Worm (Caenorhabditis elegans) whole organism, mixed stage, embryonic: ENCODE results near the gene srpa-72.

ENCODE experiments used
- bed-3 ChIP-seq: fragments of 200-800 bp; sonication (Bioruptor generic); optimal IDR thresholded peaks from 3 replicates; lab custom pipeline; 2018; ENCODE audit warnings: mild to moderate bottlenecking, missing genetic modification characterization, moderate library complexity, missing compliant biosample characterization
- blmp-1 ChIP-seq: fragments of 150-350 bp; optimal IDR thresholded peaks from 2 replicates; lab custom pipeline; 2014; ENCODE audit warnings: missing biosample characterization, missing genetic modification characterization
- ceh-43 ChIP-seq: fragments of 200-800 bp; sonication (Bioruptor generic); optimal IDR thresholded peaks from 2 replicates; lab custom pipeline; 2018; ENCODE audit warnings: mild to moderate bottlenecking, missing genetic modification characterization, moderate library complexity, missing compliant biosample characterization
- ceh-83 ChIP-seq: fragments of 200-800 bp; sonication (Bioruptor generic); optimal IDR thresholded peaks from 2 replicates; lab custom pipeline; 2018; ENCODE audit warnings: mild to moderate bottlenecking, missing genetic modification characterization, missing compliant biosample characterization
- ces-1 ChIP-seq: fragments of 150-350 bp; optimal IDR thresholded peaks from 2 replicates; lab custom pipeline; 2014; ENCODE audit warnings: missing biosample characterization, missing genetic modification reagents, missing genetic modification characterization
- cnd-1 ChIP-seq: fragments of 200-800 bp; sonication (Bioruptor generic); optimal IDR thresholded peaks from 2 replicates; lab custom pipeline; 2018; ENCODE audit warnings: mild to moderate bottlenecking, missing genetic modification characterization, missing compliant biosample characterization
- drap-1 ChIP-seq: fragments of 200-800 bp; sonication (Bioruptor generic); optimal IDR thresholded peaks from 3 replicates; lab custom pipeline; 2018; ENCODE audit warnings: mild to moderate bottlenecking, missing genetic modification characterization, missing compliant biosample characterization
- elt-1 ChIP-seq: sonication (generic microtip); optimal IDR thresholded peaks from 2 replicates; lab custom pipeline; 2017; ENCODE audit warnings: missing genetic modification characterization, mild to moderate bottlenecking, missing compliant biosample characterization, antibody characterized with exemption, moderate library complexity, borderline replicate concordance; ENCODE audit not compliant: insufficient read depth
- elt-3 ChIP-seq: fragments of 150-350 bp; optimal IDR thresholded peaks from 2 replicates; lab custom pipeline; 2014; ENCODE audit warnings: missing biosample characterization, missing genetic modification characterization
- flh-1 ChIP-seq: fragments of 200-800 bp; sonication (Bioruptor generic); optimal IDR thresholded peaks from 2 replicates; lab custom pipeline; 2018; ENCODE audit warnings: mild to moderate bottlenecking, missing genetic modification characterization, moderate library complexity, missing compliant biosample characterization
- ham-2 ChIP-seq: fragments of 200-800 bp; sonication (Bioruptor generic); optimal IDR thresholded peaks from 2 replicates; lab custom pipeline; 2018; ENCODE audit warnings: mild to moderate bottlenecking, missing genetic modification characterization, missing compliant biosample characterization
- hlh-1 ChIP-seq: fragments of 150-350 bp; optimal IDR thresholded peaks from 2 replicates; lab custom pipeline; 2014; ENCODE audit warnings: missing biosample characterization, missing genetic modification reagents, missing genetic modification characterization
- lin-13 ChIP-seq: fragments of 150-350 bp; optimal IDR thresholded peaks from 2 replicates; lab custom pipeline; 2014; ENCODE audit warnings: missing biosample characterization, missing genetic modification characterization
- lin-32 ChIP-seq: fragments of 200-800 bp; sonication (Bioruptor generic); optimal IDR thresholded peaks from 2 replicates; lab custom pipeline; 2018; ENCODE audit warnings: mild to moderate bottlenecking, missing genetic modification characterization, missing compliant biosample characterization
- lsy-2 ChIP-seq: fragments of 150-350 bp; optimal IDR thresholded peaks from 2 replicates; lab custom pipeline; 2014; ENCODE audit warnings: missing biosample characterization, missing genetic modification characterization
- mab-5 ChIP-seq: fragments of 150-350 bp; optimal IDR thresholded peaks from 2 replicates; lab custom pipeline; 2014; ENCODE audit warnings: missing biosample characterization, missing genetic modification characterization
- mep-1 ChIP-seq: fragments of 150-350 bp; optimal IDR thresholded peaks from 2 replicates; lab custom pipeline; 2017; ENCODE audit warnings: missing biosample characterization, missing genetic modification reagents, missing genetic modification characterization, inconsistent platforms
- mls-2 ChIP-seq: sonication (generic microtip); optimal IDR thresholded peaks from 2 replicates; lab custom pipeline; 2016; ENCODE audit warnings: mild to moderate bottlenecking, missing genetic modification characterization, moderate library complexity, missing compliant biosample characterization
- nhr-2 ChIP-seq: fragments of 150-350 bp; optimal IDR thresholded peaks from 2 replicates; lab custom pipeline; 2014; ENCODE audit warnings: missing biosample characterization, missing genetic modification characterization
- nhr-237 ChIP-seq: fragments of 150-350 bp; optimal IDR thresholded peaks from 2 replicates; lab custom pipeline; 2014; ENCODE audit warnings: missing biosample characterization, missing genetic modification characterization
- nhr-76 ChIP-seq: sonication (generic microtip); optimal IDR thresholded peaks from 2 replicates; lab custom pipeline; 2017; ENCODE audit warnings: missing biosample characterization, missing genetic modification characterization
- pha-4 ChIP-seq: fragments of 150-350 bp; optimal IDR thresholded peaks from 2 replicates; lab custom pipeline; 2018; ENCODE audit warnings: missing biosample characterization, missing genetic modification reagents, missing genetic modification characterization
- sem-2 ChIP-seq: fragments of 200-800 bp; sonication (Bioruptor generic); optimal IDR thresholded peaks from 2 replicates; lab custom pipeline; 2018; ENCODE audit warnings: mild to moderate bottlenecking, missing genetic modification characterization, missing compliant biosample characterization
- snpc-4 ChIP-seq: fragments of 150-350 bp; optimal IDR thresholded peaks from 2 replicates; lab custom pipeline; 2014; ENCODE audit warnings: missing biosample characterization, missing genetic modification characterization
- sptf-1 ChIP-seq: sonication (generic microtip); optimal IDR thresholded peaks from 2 replicates; lab custom pipeline; 2017; ENCODE audit warnings: mild to moderate bottlenecking, missing genetic modification characterization, moderate library complexity, missing compliant biosample characterization
- unc-120 ChIP-seq: sonication (generic microtip); optimal IDR thresholded peaks from 2 replicates; lab custom pipeline; 2017; ENCODE audit warnings: missing genetic modification characterization, missing compliant biosample characterization; ENCODE audit not compliant: poor library complexity, severe bottlenecking
- unc-39 ChIP-seq: fragments of 150-350 bp; optimal IDR thresholded peaks from 2 replicates; lab custom pipeline; 2014; ENCODE audit warnings: missing biosample characterization, missing genetic modification characterization
- unc-62 ChIP-seq: fragments of 150-350 bp; optimal IDR thresholded peaks from 2 replicates; lab custom pipeline; 2014; ENCODE audit warnings: missing biosample characterization, missing genetic modification reagents, missing genetic modification characterization
- ztf-11 ChIP-seq: fragments of 150-350 bp; optimal IDR thresholded peaks from 2 replicates; lab custom pipeline; 2014; ENCODE audit warnings: missing biosample characterization, missing genetic modification characterization

The srpa-72 gene

ce11 chrII:2791693-2792092, 4.4 kb downstream of the srpa-72 start:
- TF ChIP-seq unc-39 (tag; lab: Kevin White, UChicago), result no peak
- no peak for TF ChIP-seq nhr-2 (tag; lab: Kevin White, UChicago)
- TF ChIP-seq mls-2, result no peak
- TF ChIP-seq ceh-43, result no peak
- no peak for TF ChIP-seq ztf-11 (tag; lab: Kevin White, UChicago)
- no peak for TF ChIP-seq mep-1 (tag; lab: Kevin White, UChicago)
- no peak for TF ChIP-seq lin-32 (GFP tag; lab: Kevin White, UChicago)
- no peak for TF ChIP-seq lsy-2 (tag; lab: Kevin White, UChicago)
- TF ChIP-seq ceh-83 (GFP tag; lab: Kevin White, UChicago), result no peak
- TF ChIP-seq ham-2, result no peak
- no peak for TF ChIP-seq nhr-76 (tag; lab: Kevin White, UChicago)
- TF ChIP-seq blmp-1 (tag; lab: Kevin White, UChicago), result no peak
- TF ChIP-seq ces-1 (GFP tag; lab: Kevin White, UChicago), result no peak
- TF ChIP-seq elt-1 (tag; lab: Kevin White, UChicago), result no peak

DNA sequence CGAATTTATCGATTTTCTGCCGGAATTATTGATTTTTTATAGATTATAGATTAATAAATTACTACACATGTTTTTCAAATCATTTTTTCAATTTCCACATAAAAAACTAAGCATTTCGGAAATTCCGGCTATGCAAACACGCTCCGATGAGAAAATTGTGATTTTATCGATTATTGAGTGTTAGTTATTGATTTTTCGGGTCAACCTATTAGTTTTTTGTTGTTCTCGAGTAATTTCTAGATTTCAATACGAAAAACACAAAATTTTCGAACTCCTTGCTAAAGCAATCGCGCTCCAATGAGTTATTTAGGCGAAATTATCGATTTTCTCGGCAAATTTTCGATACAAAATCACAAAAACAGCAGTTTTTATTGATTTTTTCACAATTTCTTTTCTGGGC, 8.1 kb downstream of the srpa-72 start:
- no peak for TF ChIP-seq drap-1 (GFP tag; lab: Kevin White, UChicago)
- no peak for TF ChIP-seq ceh-43
- TF ChIP-seq sptf-1 (tag; lab: Kevin White, UChicago), result no peak
- TF ChIP-seq mep-1 (tag; lab: Kevin White, UChicago), result no peak
- TF ChIP-seq ceh-83 (GFP tag; lab: Kevin White, UChicago), result no peak
- TF ChIP-seq lin-13 (tag; lab: Kevin White, UChicago), result no peak
- no peak for TF ChIP-seq mab-5
- no peak for TF ChIP-seq elt-1 (tag; lab: Kevin White, UChicago)
- TF ChIP-seq lin-32 (GFP tag; lab: Kevin White, UChicago), result no peak
- no peak for TF ChIP-seq cnd-1 (tag; lab: Kevin White, UChicago)
- TF ChIP-seq flh-1 (GFP tag; lab: Kevin White, UChicago), result no peak
- TF ChIP-seq ztf-11 (tag; lab: Kevin White, UChicago), result no peak
- no peak for TF ChIP-seq bed-3 (GFP tag; lab: Kevin White, UChicago)

- TF ChIP-seq cnd-1 (tag; lab: Kevin White, UChicago), result no peak
- TF ChIP-seq pha-4 (tag; lab: Kevin White, UChicago), result no peak
- TF ChIP-seq hlh-1 (tag; lab: Kevin White, UChicago), result no peak
- no peak for TF ChIP-seq blmp-1 (tag; lab: Kevin White, UChicago)
- no peak for TF ChIP-seq sem-2 (GFP tag; lab: Kevin White, UChicago)
Observed at ce11 chrII:2796431-2796830, 9.2 kb downstream of the srpa-72 start.

DNA sequence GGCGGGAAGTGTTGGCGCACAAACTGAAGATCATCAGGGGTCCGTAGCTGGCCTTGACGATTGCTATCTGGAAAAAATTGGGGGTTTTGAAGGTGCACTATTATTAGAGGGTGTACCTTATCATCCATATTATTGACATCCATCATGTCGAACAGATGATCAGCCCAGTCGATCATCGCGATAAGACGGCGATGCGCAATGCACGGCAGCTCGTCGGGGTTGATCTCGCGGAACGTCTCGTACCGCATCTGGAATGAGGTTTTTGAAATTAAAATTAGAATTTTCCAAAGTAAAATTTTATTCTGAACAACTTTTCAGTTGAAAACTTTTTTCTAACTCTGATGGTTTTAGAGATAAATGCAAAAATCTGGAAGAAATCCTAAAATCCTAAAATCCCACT, 10.7 kb downstream of the srpa-72 start:
- TF ChIP-seq mab-5 (no peak), elt-1 (tag; lab: Kevin White, UChicago) (peak; percentile 3)

DNA sequence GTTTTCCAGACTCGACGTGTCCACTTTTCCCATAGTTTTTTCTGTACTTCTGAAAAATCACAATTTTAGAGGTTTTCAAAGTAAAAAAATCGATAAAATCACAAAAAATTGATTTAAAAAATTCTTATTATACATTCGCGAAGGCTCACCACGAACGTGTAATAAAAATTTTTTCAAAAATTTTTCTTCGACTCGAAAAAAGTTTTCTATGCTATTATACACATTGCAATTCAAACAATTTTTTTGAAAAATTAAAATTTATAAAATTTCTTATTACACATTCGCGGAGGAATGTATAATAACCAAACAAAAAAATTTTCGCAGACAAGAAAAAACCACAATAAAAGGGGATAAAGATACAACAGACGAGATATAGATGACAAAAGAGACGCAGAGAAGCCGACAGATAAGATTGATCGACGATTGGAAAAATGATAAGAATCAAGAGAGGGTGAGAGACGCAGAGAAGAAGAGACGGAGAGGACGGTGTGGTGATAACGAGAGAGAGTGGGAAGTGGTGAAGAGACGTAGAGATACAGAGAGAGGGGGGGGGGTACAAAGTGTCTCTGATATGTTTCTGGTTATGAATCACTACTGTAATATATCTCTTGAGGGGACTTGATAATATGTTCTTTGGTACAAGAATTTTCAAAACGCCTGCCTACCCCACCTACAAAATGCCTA, 13.4 kb downstream of the srpa-72 start, which contains the start of gene nhr-119:
TSS of gene nhr-119 (minus strand) at position 51 of the 684 bp plus-strand sequence.
- TF ChIP-seq unc-120, result peak; percentile 6
- no peak for TF ChIP-seq flh-1 (GFP tag; lab: Kevin White, UChicago)
- no peak for TF ChIP-seq hlh-1 (tag; lab: Kevin White, UChicago)
- no peak for TF ChIP-seq snpc-4
- peak; percentile 33 for TF ChIP-seq nhr-237 (tag; lab: Kevin White, UChicago)
- TF ChIP-seq ces-1 (GFP tag; lab: Kevin White, UChicago), result no peak
- TF ChIP-seq elt-1 (tag; lab: Kevin White, UChicago), result peak; percentile 95
- peak; percentile 79 for TF ChIP-seq unc-62 (GFP tag; lab: Kevin White, UChicago)
- TF ChIP-seq elt-3 (tag; lab: Kevin White, UChicago), result peak; percentile 94
- no peak for TF ChIP-seq mep-1 (tag; lab: Kevin White, UChicago)
- TF ChIP-seq ztf-11 (tag; lab: Kevin White, UChicago), result no peak
- TF ChIP-seq bed-3 (GFP tag; lab: Kevin White, UChicago), result no peak
